Worm (Caenorhabditis elegans) whole organism, L1 larva: ENCODE measurements around the gene col-81.
A peak's percentile ranks its signal among the peaks of the same experiment; 100 is the strongest.

Source experiments
- C34B4.2 ChIP-seq: sonication (generic microtip); optimal IDR thresholded peaks from 2 replicates; lab custom pipeline; 2017; ENCODE audit warnings: mild to moderate bottlenecking, missing genetic modification characterization, missing compliant biosample characterization
- F16B12.6 ChIP-seq: fragments of 150-350 bp; optimal IDR thresholded peaks from 2 replicates; lab custom pipeline; 2014; ENCODE audit warnings: missing biosample characterization, missing genetic modification characterization
- Y116A8C.19 ChIP-seq: sonication (generic microtip); optimal IDR thresholded peaks from 2 replicates; lab custom pipeline; 2016; ENCODE audit warnings: missing compliant biosample characterization, missing genetic modification characterization, borderline replicate concordance
- alr-1 ChIP-seq: fragments of 200-800 bp; sonication (Bioruptor generic); optimal IDR thresholded peaks from 2 replicates; lab custom pipeline; 2018; ENCODE audit warnings: borderline replicate concordance, mild to moderate bottlenecking, missing genetic modification characterization, missing compliant biosample characterization
- ama-1 ChIP-seq: fragments of 150-350 bp; optimal IDR thresholded peaks from 2 replicates; lab custom pipeline; 2014
- ceh-88 ChIP-seq: fragments of 200-800 bp; sonication (Bioruptor generic); IDR thresholded peaks from 2 replicates; pipeline ENCODE4 v1.3.6; 2022; ENCODE audit warnings: missing genetic modification characterization, missing compliant biosample characterization
- ceh-90 ChIP-seq: sonication (generic microtip); optimal IDR thresholded peaks from 2 replicates; lab custom pipeline; 2016; ENCODE audit warnings: missing genetic modification characterization, missing compliant biosample characterization
- dsc-1 ChIP-seq: sonication (generic microtip); optimal IDR thresholded peaks from 2 replicates; lab custom pipeline; 2016; ENCODE audit warnings: mild to moderate bottlenecking, missing genetic modification characterization, missing compliant biosample characterization
- efl-1 ChIP-seq, 4 experiments: fragments of 150-350 bp; optimal IDR thresholded peaks in 3 of 4; peaks in 1 of 4; 1 replicate in 1 of 4; 2 replicates in 3 of 4; lab custom pipeline; 2014; ENCODE audit warnings: missing biosample characterization in 2 of 4, missing genetic modification characterization in 2 of 4, missing genetic modification reagents in 2 of 4
- egl-13 ChIP-seq: sonication (generic microtip); optimal IDR thresholded peaks from 2 replicates; lab custom pipeline; 2016; ENCODE audit warnings: missing genotype, missing genetic modification reagents, missing genetic modification characterization, missing compliant biosample characterization
- elt-2 ChIP-seq: sonication (generic microtip); optimal IDR thresholded peaks from 2 replicates; lab custom pipeline; 2016; ENCODE audit warnings: missing genetic modification characterization, mild to moderate bottlenecking, inconsistent platforms, missing compliant biosample characterization, missing genetic modification reagents
- ets-5 ChIP-seq: fragments of 200-800 bp; sonication (Bioruptor generic); IDR thresholded peaks from 2 replicates; pipeline ENCODE4 v1.3.6; 2022; ENCODE audit warnings: missing genetic modification characterization, missing compliant biosample characterization
- fkh-10 ChIP-seq: sonication (generic microtip); optimal IDR thresholded peaks from 2 replicates; lab custom pipeline; 2017; ENCODE audit warnings: missing biosample characterization, missing genetic modification reagents, missing genetic modification characterization
- fkh-8 ChIP-seq: sonication (generic microtip); optimal IDR thresholded peaks from 2 replicates; lab custom pipeline; 2016; ENCODE audit warnings: mild to moderate bottlenecking, missing genetic modification characterization, missing compliant biosample characterization
- fos-1 ChIP-seq: fragments of 150-350 bp; optimal IDR thresholded peaks from 2 replicates; lab custom pipeline; 2014; ENCODE audit warnings: missing biosample characterization, missing genetic modification characterization
- hlh-17 ChIP-seq: fragments of 200-800 bp; sonication (Bioruptor generic); optimal IDR thresholded peaks from 2 replicates; lab custom pipeline; 2018; ENCODE audit warnings: missing genetic modification characterization, mild to moderate bottlenecking, missing compliant biosample characterization, moderate library complexity, borderline replicate concordance
- hlh-4 ChIP-seq: sonication (generic microtip); optimal IDR thresholded peaks from 2 replicates; lab custom pipeline; 2016; ENCODE audit warnings: mild to moderate bottlenecking, missing genetic modification characterization, missing compliant biosample characterization
- isw-1 ChIP-seq: fragments of 200-800 bp; sonication (Bioruptor generic); IDR thresholded peaks from 2 replicates; pipeline ENCODE4 v1.3.6; 2022; ENCODE audit warnings: missing genetic modification characterization, missing compliant biosample characterization
- jun-1 ChIP-seq: fragments of 150-350 bp; optimal IDR thresholded peaks from 2 replicates; lab custom pipeline; 2014; ENCODE audit warnings: missing biosample characterization, missing genetic modification reagents, missing genetic modification characterization
- lin-13 ChIP-seq: fragments of 150-350 bp; optimal IDR thresholded peaks from 2 replicates; lab custom pipeline; 2014; ENCODE audit warnings: missing biosample characterization, missing genetic modification reagents, missing genetic modification characterization
- lin-15B ChIP-seq: fragments of 150-350 bp; sonication (generic microtip); optimal IDR thresholded peaks from 3 replicates; lab custom pipeline; 2014; ENCODE audit warnings: missing biosample characterization, missing genetic modification characterization
- lin-35 ChIP-seq, 2 experiments: fragments of 150-350 bp; optimal IDR thresholded peaks; 2 replicates each; lab custom pipeline; 2014; ENCODE audit warnings: missing biosample characterization in 2 of 2, missing genetic modification characterization in 2 of 2, missing genetic modification reagents in 2 of 2
- lin-39 ChIP-seq: fragments of 150-350 bp; optimal IDR thresholded peaks from 2 replicates; lab custom pipeline; 2014; ENCODE audit warnings: missing biosample characterization, missing genetic modification reagents, missing genetic modification characterization
- lir-3 ChIP-seq: sonication (generic microtip); optimal IDR thresholded peaks from 2 replicates; lab custom pipeline; 2016; ENCODE audit warnings: mild to moderate bottlenecking, missing genetic modification characterization, moderate library complexity, missing compliant biosample characterization; ENCODE audit not compliant: poor library complexity
- lsy-2 ChIP-seq, 2 experiments: fragments of 150-350 bp; optimal IDR thresholded peaks; 2 replicates each; lab custom pipeline; 2014; ENCODE audit warnings: missing biosample characterization in 2 of 2, missing genetic modification characterization in 2 of 2
- mab-9 ChIP-seq: fragments of 200-800 bp; sonication (Bioruptor generic); IDR thresholded peaks from 2 replicates; pipeline ENCODE4 v1.3.6; 2022; ENCODE audit warnings: missing genetic modification reagents, missing genetic modification characterization, missing compliant biosample characterization
- mdl-1 ChIP-seq, 2 experiments: fragments of 150-350 bp; optimal IDR thresholded peaks; 2 replicates each; lab custom pipeline; 2014 to 2017; ENCODE audit warnings: missing biosample characterization in 2 of 2, missing genetic modification characterization in 2 of 2, inconsistent platforms in 1 of 2
- mep-1 ChIP-seq: fragments of 150-350 bp; optimal IDR thresholded peaks from 2 replicates; lab custom pipeline; 2014; ENCODE audit warnings: missing biosample characterization, missing genetic modification characterization
- nhr-19 ChIP-seq: fragments of 200-800 bp; sonication (Bioruptor generic); conservative IDR thresholded peaks from 2 replicates; pipeline ENCODE4 v1.3.6; 2022; ENCODE audit warnings: missing genetic modification characterization, missing compliant biosample characterization
- nhr-20 ChIP-seq: sonication (generic microtip); optimal IDR thresholded peaks from 2 replicates; lab custom pipeline; 2016; ENCODE audit warnings: mild to moderate bottlenecking, missing genetic modification characterization, missing compliant biosample characterization
- nhr-47 ChIP-seq: sonication (generic microtip); optimal IDR thresholded peaks from 2 replicates; lab custom pipeline; 2016; ENCODE audit warnings: mild to moderate bottlenecking, missing genetic modification characterization, moderate library complexity, missing compliant biosample characterization
- nhr-71 ChIP-seq: sonication (generic microtip); optimal IDR thresholded peaks from 2 replicates; lab custom pipeline; 2016; ENCODE audit warnings: mild to moderate bottlenecking, missing genetic modification characterization, moderate library complexity, missing compliant biosample characterization
- nhr-76 ChIP-seq: sonication (generic microtip); optimal IDR thresholded peaks from 2 replicates; lab custom pipeline; 2017; ENCODE audit warnings: missing biosample characterization, missing genetic modification characterization
- nhr-77 ChIP-seq: fragments of 150-350 bp; optimal IDR thresholded peaks from 2 replicates; lab custom pipeline; 2014; ENCODE audit warnings: missing biosample characterization, missing genetic modification characterization
- nhr-85 ChIP-seq: sonication (generic microtip); peaks from one replicate; lab custom pipeline; 2016; ENCODE audit warnings: missing genetic modification characterization, inconsistent platforms, missing compliant biosample characterization
- pqm-1 ChIP-seq: sonication (generic microtip); optimal IDR thresholded peaks from 3 replicates; lab custom pipeline; 2017; ENCODE audit warnings: missing biosample characterization, missing genetic modification characterization
- rnt-1 ChIP-seq: sonication (generic microtip); optimal IDR thresholded peaks from 2 replicates; lab custom pipeline; 2016; ENCODE audit warnings: mild to moderate bottlenecking, missing genetic modification characterization, moderate library complexity, missing compliant biosample characterization
- snpc-4 ChIP-seq: fragments of 150-350 bp; optimal IDR thresholded peaks from 2 replicates; lab custom pipeline; 2014; ENCODE audit warnings: missing biosample characterization, missing genetic modification characterization
- snu-23 ChIP-seq: sonication (generic microtip); optimal IDR thresholded peaks from 2 replicates; lab custom pipeline; 2016; ENCODE audit warnings: missing genetic modification characterization, missing compliant biosample characterization
- sox-4 ChIP-seq: sonication (generic microtip); optimal IDR thresholded peaks from 2 replicates; lab custom pipeline; 2016; ENCODE audit warnings: missing genetic modification characterization, missing compliant biosample characterization
- sup-37 ChIP-seq: fragments of 200-800 bp; sonication (Bioruptor generic); optimal IDR thresholded peaks from 2 replicates; lab custom pipeline; 2018; ENCODE audit warnings: mild to moderate bottlenecking, missing genetic modification characterization, missing compliant biosample characterization
- swsn-7 ChIP-seq: sonication (generic microtip); optimal IDR thresholded peaks from 2 replicates; lab custom pipeline; 2016; ENCODE audit warnings: missing genetic modification characterization, missing compliant biosample characterization
- tbx-2 ChIP-seq: sonication (generic microtip); optimal IDR thresholded peaks from 2 replicates; lab custom pipeline; 2016; ENCODE audit warnings: missing genetic modification characterization, missing compliant biosample characterization
- tlp-1 ChIP-seq: fragments of 150-350 bp; optimal IDR thresholded peaks from 2 replicates; lab custom pipeline; 2014; ENCODE audit warnings: missing biosample characterization, missing genetic modification characterization
- unc-130 ChIP-seq: fragments of 150-350 bp; optimal IDR thresholded peaks from 2 replicates; lab custom pipeline; 2017; ENCODE audit warnings: missing biosample characterization, missing genetic modification characterization, inconsistent platforms
- unc-86 ChIP-seq: sonication (generic microtip); optimal IDR thresholded peaks from 2 replicates; lab custom pipeline; 2016; ENCODE audit warnings: missing genetic modification characterization, missing compliant biosample characterization
- unc-98 ChIP-seq: fragments of 200-800 bp; sonication (Bioruptor generic); IDR thresholded peaks from 2 replicates; pipeline ENCODE4 v1.3.6; 2022; ENCODE audit warnings: missing genetic modification characterization, missing compliant biosample characterization
- xbp-1 ChIP-seq: sonication (generic microtip); optimal IDR thresholded peaks from 2 replicates; lab custom pipeline; 2016; ENCODE audit warnings: missing genetic modification characterization, missing compliant biosample characterization
- zag-1 ChIP-seq: fragments of 150-350 bp; optimal IDR thresholded peaks from 2 replicates; lab custom pipeline; 2014; ENCODE audit warnings: missing biosample characterization, missing genetic modification characterization
- zip-4 ChIP-seq: fragments of 200-800 bp; sonication (Bioruptor generic); optimal IDR thresholded peaks from 2 replicates; lab custom pipeline; 2018; ENCODE audit warnings: mild to moderate bottlenecking, missing genetic modification characterization, moderate library complexity, missing compliant biosample characterization
- ztf-11 ChIP-seq, 2 experiments: sonication (generic microtip); optimal IDR thresholded peaks; 2 replicates each; lab custom pipeline; 2016 to 2017; ENCODE audit warnings: missing genetic modification characterization in 2 of 2, missing biosample characterization in 1 of 2, missing compliant biosample characterization in 1 of 2

Gene col-81

DNA sequence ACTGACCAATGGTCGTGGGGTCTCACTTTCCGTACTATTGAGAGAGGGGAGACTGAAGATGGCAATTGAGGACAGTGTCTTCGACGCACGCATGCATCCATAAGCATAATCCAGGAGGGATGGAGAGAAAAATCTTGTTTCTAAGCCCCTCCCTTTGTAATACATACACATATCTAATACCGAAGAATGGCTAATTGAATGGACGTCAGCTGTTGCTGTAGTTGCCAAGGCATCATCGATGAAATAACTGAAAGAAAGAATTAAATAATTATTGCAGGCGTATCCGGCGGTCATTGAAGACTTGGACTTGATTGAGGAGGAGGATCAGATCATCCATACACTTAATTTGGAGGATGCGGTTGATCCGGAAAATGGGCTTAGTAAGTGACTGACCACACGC, 12.0 kb upstream of the col-81 start, which contains the start of gene F33A8.7 (continued):
- no peak for TF ChIP-seq isw-1 (GFP tag; lab: Robert Waterston, UW)
- no peak for TF ChIP-seq unc-130 (tag; lab: Kevin White, UChicago)

DNA sequence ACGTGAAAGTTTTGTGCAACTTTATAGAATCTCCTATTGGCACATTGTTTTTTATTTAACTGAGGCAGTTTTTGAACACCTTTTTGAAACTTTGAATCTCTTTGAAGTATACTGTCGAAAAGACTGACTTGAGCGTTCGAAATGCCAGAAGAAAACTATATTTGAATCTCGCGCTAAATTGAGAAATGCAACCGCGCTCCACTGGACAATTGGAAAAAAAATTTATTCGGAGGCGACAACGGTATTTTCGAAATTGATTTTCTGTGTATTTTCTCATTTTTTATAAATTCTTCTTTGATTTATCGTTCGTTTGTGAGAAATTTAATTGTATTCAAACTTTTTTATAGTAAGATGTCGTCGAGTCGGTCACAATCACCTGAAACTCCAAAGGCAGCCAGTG, 8.5 kb upstream of the col-81 start, which contains the start of gene let-858:
TSS of gene let-858 (plus strand) at position 348 of the 400 bp plus-strand sequence.
- TF ChIP-seq nhr-77 (tag; lab: Kevin White, UChicago) (no peak), hlh-17 (GFP tag; lab: Kevin White, UChicago) (no peak), nhr-20 (tag; lab: Kevin White, UChicago) (peak; percentile 61), nhr-19 (GFP tag; lab: Robert Waterston, UW) (peak; percentile 50), hlh-4 (no peak), efl-1 (optimal IDR thresholded peaks at IDR 0.05; lab: Kevin White, UChicago) (peak; percentile 97 to 99), efl-1 (GFP tag; optimal IDR thresholded peaks at IDR 0.05 in 1 of 2; lab: Kevin White, UChicago) (peak; percentile 98 to 100), nhr-71 (peak; percentile 71), tlp-1 (tag; lab: Kevin White, UChicago) (no peak), nhr-47 (peak; percentile 78), xbp-1 (tag; lab: Kevin White, UChicago) (peak; percentile 58), mab-9 (no peak), lir-3 (tag; lab: Kevin White, UChicago) (no peak), pqm-1 (tag; lab: Kevin White, UChicago) (no peak), mep-1 (peak; percentile 56), lsy-2 (tag; optimal IDR thresholded peaks at IDR 0.05; lab: Kevin White, UChicago) (peak; percentile 67 to 82), unc-130 (tag; lab: Kevin White, UChicago) (no peak), lin-13 (no peak), elt-2 (no peak), snpc-4 (no peak), fos-1 (no peak), C34B4.2 (tag; lab: Kevin White, UChicago) (no peak), ama-1 (lab: Kevin White, UChicago) (no peak), fkh-8 (no peak), F16B12.6 (tag; lab: Kevin White, UChicago) (peak; percentile 27), jun-1 (tag; lab: Kevin White, UChicago) (peak; percentile 22), fkh-10 (GFP tag; lab: Kevin White, UChicago) (no peak), swsn-7 (tag; lab: Kevin White, UChicago) (peak; percentile 56), isw-1 (GFP tag; lab: Robert Waterston, UW) (no peak; the same call in none of the 2 replicates), ceh-90 (no peak), snu-23 (GFP tag; lab: Kevin White, UChicago) (peak; percentile 70), unc-98 (GFP tag; lab: Robert Waterston, UW) (no peak), ets-5 (GFP tag; lab: Robert Waterston, UW) (no peak), lin-39 (tag; lab: Kevin White, UChicago) (peak; percentile 9), rnt-1 (tag; lab: Kevin White, UChicago) (peak; percentile 67), sox-4 (no peak), unc-86 (tag; lab: Kevin White, UChicago) (peak; percentile 44), nhr-76 (no peak), lin-15B (peak; percentile 41), ceh-88 (no peak), alr-1 (tag; lab: Kevin White, UChicago) (no peak), lin-35 (GFP tag; optimal IDR thresholded peaks at IDR 0.05; lab: Kevin White, UChicago) (peak; percentile 96 to 98), egl-13 (tag; lab: Kevin White, UChicago) (no peak), zag-1 (tag; lab: Kevin White, UChicago) (no peak), Y116A8C.19 (tag; lab: Kevin White, UChicago) (no peak), zip-4 (no peak), ztf-11 (tag; optimal IDR thresholded peaks at IDR 0.05; lab: Kevin White, UChicago) (peak in 1 of 2 experiments; percentile 11), sup-37 (no peak), tbx-2 (tag; lab: Kevin White, UChicago) (peak; percentile 59), dsc-1 (peak; percentile 49), nhr-85 (tag; lab: Kevin White, UChicago) (peak; percentile 44), mdl-1 (tag; optimal IDR thresholded peaks at IDR 0.05; lab: Kevin White, UChicago) (no peak)
